Fruit fly (Drosophila melanogaster) whole organism, embryonic: Measurements from ENCODE around the gene Nmdar1.

ENCODE experiments used
- BEAF-32 ChIP-seq: fragments of 200-800 bp; sonication (Bioruptor generic); optimal IDR thresholded peaks from 3 replicates; lab custom pipeline; 2017; ENCODE audit warnings: missing biosample characterization, missing genetic modification characterization, mild to moderate bottlenecking, moderate library complexity, missing genetic modification reagents
- CG15011 ChIP-seq: fragments of 200-800 bp; sonication (Bioruptor generic); optimal IDR thresholded peaks from 3 replicates; lab custom pipeline; 2018; ENCODE audit warnings: missing biosample characterization, mild to moderate bottlenecking, missing genetic modification characterization
- CG8089 ChIP-seq: fragments of 200-800 bp; sonication (Bioruptor generic); optimal IDR thresholded peaks from 3 replicates; lab custom pipeline; 2016; ENCODE audit warnings: missing biosample characterization, missing genetic modification characterization
- Gug ChIP-seq: fragments of 200-800 bp; sonication (Bioruptor generic); IDR thresholded peaks from 4 replicates; pipeline ENCODE4 v1.3.6; 2022; ENCODE audit warnings: missing biosample characterization, missing genetic modification characterization
- Scr ChIP-seq: fragments of 200-800 bp; sonication (Bioruptor generic); IDR thresholded peaks from 2 replicates; pipeline ENCODE4 v1.3.6; 2022; ENCODE audit warnings: missing biosample characterization, missing genetic modification characterization; ENCODE audit not compliant: partially characterized antibody
- br ChIP-seq: fragments of >200 bp; optimal IDR thresholded peaks from 2 replicates; lab custom pipeline; 2017
- zen2 ChIP-seq: fragments of 200-800 bp; sonication (Bioruptor generic); IDR thresholded peaks from 3 replicates; pipeline ENCODE4 v1.3.6; 2022; ENCODE audit warnings: missing biosample characterization, missing genetic modification characterization; ENCODE audit not compliant: partially characterized antibody

DNA sequence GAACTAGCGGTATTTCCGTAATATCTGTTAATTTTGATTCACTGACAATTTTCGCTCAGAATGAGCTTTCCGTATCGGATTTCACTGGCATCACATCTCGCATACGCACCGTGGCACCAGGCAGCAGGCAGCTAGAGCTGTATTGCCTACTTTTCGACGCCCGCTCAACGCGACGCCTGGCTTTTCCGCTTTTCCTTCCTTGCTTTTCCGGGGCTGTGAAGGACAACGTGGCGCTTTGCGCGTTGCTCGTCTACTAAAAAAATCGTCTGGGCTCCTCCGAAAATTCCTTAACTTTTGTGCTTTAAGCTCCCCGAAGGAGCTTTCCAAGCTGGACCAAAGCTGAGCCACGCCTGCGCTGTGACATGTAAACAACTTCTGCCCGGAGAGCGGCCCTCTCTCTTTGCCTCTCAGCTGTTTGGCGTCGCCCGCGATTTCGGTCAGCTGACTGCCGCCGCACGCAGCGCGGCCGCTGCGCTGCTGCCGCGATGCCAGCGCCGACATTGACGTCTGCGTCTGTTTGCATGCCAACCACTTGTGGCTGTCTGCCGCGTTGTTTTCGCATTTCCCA lies at the start of gene Nmdar1, which contains the start of gene CG43845:
- TF ChIP-seq BEAF-32 (GFP tag; lab: Kevin White, UChicago) (no peak), CG15011 (GFP tag; lab: Kevin White, UChicago) (no peak), CG8089 (no peak), zen2 (peak; percentile 71; the same call in 2 of the 3 replicates), Gug (GFP tag; lab: Robert Waterston, UW) (no peak), Scr (GFP tag; lab: Robert Waterston, UW) (0 out of 2 replicates have a peak, but pooled peaks have one; percentile 8), br (lab: Kevin White, UChicago) (no peak)
